Worm (Caenorhabditis elegans): ENCODE data around the gene R166.2.

R166.2 gene

ce11 chrII:10542654-10543456 lies 5.4 kb upstream of the R166.2 start (continued):
- TF ChIP-seq F10B5.3 (tag; optimal IDR thresholded peaks at IDR 0.05) = no peak
- TF ChIP-seq ZK546.5 (tag; optimal IDR thresholded peaks at IDR 0.05) = no peak
- TF ChIP-seq hlh-11 (tag; optimal IDR thresholded peaks at IDR 0.05) = no peak
- peak; percentile 51; the same call in 1 of the 2 replicates for TF ChIP-seq php-3 (GFP tag; IDR thresholded peaks at IDR 0.05)
- TF ChIP-seq skn-1 (tag; optimal IDR thresholded peaks at IDR 0.05) = no peak
- no peak for TF ChIP-seq daf-8 (GFP tag; IDR thresholded peaks at IDR 0.05)
- TF ChIP-seq spr-1 (tag; optimal IDR thresholded peaks at IDR 0.05) = no peak
- no peak for TF ChIP-seq lin-39 (tag; optimal IDR thresholded peaks at IDR 0.05)
- no peak for TF ChIP-seq nhr-237 (tag; optimal IDR thresholded peaks at IDR 0.05)
- TF ChIP-seq nhr-77 (tag; optimal IDR thresholded peaks at IDR 0.05) = no peak
- no peak for TF ChIP-seq ceh-28 (tag; optimal IDR thresholded peaks at IDR 0.05)
- TF ChIP-seq zip-11 (GFP tag; IDR thresholded peaks at IDR 0.05) = no peak; the same call in 1 of the 2 replicates
- TF ChIP-seq spr-3 (GFP tag; optimal IDR thresholded peaks at IDR 0.05) = peak; percentile 36
- no peak for TF ChIP-seq ceh-32 (tag; optimal IDR thresholded peaks at IDR 0.05; ENCODE audit: poor library complexity)
- TF ChIP-seq mxl-2 (GFP tag; conservative IDR thresholded peaks at IDR 0.05) = no peak
- TF ChIP-seq mdl-1 (tag; optimal IDR thresholded peaks at IDR 0.05) = peak in 1 of 2 experiments; percentile 7
- peak; percentile 2 for TF ChIP-seq dve-1 (tag; optimal IDR thresholded peaks at IDR 0.05; ENCODE audit: insufficient read depth)
- no peak for TF ChIP-seq jun-1 (tag; optimal IDR thresholded peaks at IDR 0.05)
- TF ChIP-seq dmd-8 (GFP tag; IDR thresholded peaks at IDR 0.05) = 0 out of 2 replicates have a peak, but pooled peaks have one; percentile 61
- peak; percentile 55; the same call in 1 of the 2 replicates for TF ChIP-seq ZK337.2 (GFP tag; IDR thresholded peaks at IDR 0.05)
- no peak for TF ChIP-seq ces-1 (GFP tag; optimal IDR thresholded peaks at IDR 0.05)
- TF ChIP-seq lir-3 (tag; optimal IDR thresholded peaks at IDR 0.05) = no peak
- TF ChIP-seq lim-7 (GFP tag; IDR thresholded peaks at IDR 0.05) = peak; percentile 62; the same call in 1 of the 2 replicates
- TF ChIP-seq ama-1 (optimal IDR thresholded peaks at IDR 0.05) = peak; percentile 90
- TF ChIP-seq unc-130 (GFP tag; optimal IDR thresholded peaks at IDR 0.05) = no peak
- peak; percentile 21 for TF ChIP-seq mes-2 (tag; optimal IDR thresholded peaks at IDR 0.05; ENCODE audit: poor library complexity, severe bottlenecking)
- TF ChIP-seq zag-1 (tag; optimal IDR thresholded peaks at IDR 0.05) = no peak
- no peak for TF ChIP-seq lin-13 (GFP tag; optimal IDR thresholded peaks at IDR 0.05)
- TF ChIP-seq hif-1 (tag; optimal IDR thresholded peaks at IDR 0.05) = no peak
- TF ChIP-seq Y105C5A.15 (GFP tag; IDR thresholded peaks at IDR 0.05) = peak; percentile 14; the same call in 1 of the 2 replicates
- TF ChIP-seq saeg-2 (GFP tag; IDR thresholded peaks at IDR 0.05) = peak; percentile 42; the same call in 1 of the 2 replicates
- TF ChIP-seq nhr-25 (tag; optimal IDR thresholded peaks at IDR 0.05; ENCODE audit: borderline replicate concordance, insufficient read depth) = peak; percentile 72
- no peak for TF ChIP-seq hlh-30 (tag; optimal IDR thresholded peaks at IDR 0.05; ENCODE audit: insufficient read depth)
- TF ChIP-seq ztf-11 (tag; optimal IDR thresholded peaks at IDR 0.05) = no peak
- TF ChIP-seq aly-2 (tag; optimal IDR thresholded peaks at IDR 0.05) = no peak
- TF ChIP-seq unc-39 (tag; optimal IDR thresholded peaks at IDR 0.05) = no peak
- no peak for TF ChIP-seq F37D6.2 (tag; optimal IDR thresholded peaks at IDR 0.05)
- peak; percentile 51 for TF ChIP-seq T26A8.4 (GFP tag; IDR thresholded peaks at IDR 0.05)
- no peak for TF ChIP-seq egl-27 (tag; optimal IDR thresholded peaks at IDR 0.05)
- TF ChIP-seq D1046.2 (GFP tag; IDR thresholded peaks at IDR 0.05) = peak; percentile 57; the same call in 1 of the 2 replicates
- peak; percentile 3 to 47; a peak in 2 of 4 replicates for TF ChIP-seq madf-5 (GFP tag; IDR thresholded peaks at IDR 0.05)
- no peak for TF ChIP-seq fkh-10 (GFP tag; optimal IDR thresholded peaks at IDR 0.05)
- TF ChIP-seq ceh-82 (tag; optimal IDR thresholded peaks at IDR 0.05) = no peak
- TF ChIP-seq nhr-28 (tag; optimal IDR thresholded peaks at IDR 0.05) = no peak
- TF ChIP-seq daf-12 (tag; optimal IDR thresholded peaks at IDR 0.05) = no peak
- TF ChIP-seq ztf-7 (tag; optimal IDR thresholded peaks at IDR 0.05) = no peak
- TF ChIP-seq pha-4 (GFP tag; IDR thresholded peaks at IDR 0.05) = no peak; the same call in none of the 2 replicates
- no peak for TF ChIP-seq pha-4 (tag; optimal IDR thresholded peaks at IDR 0.05)
- peak; percentile 42 for TF ChIP-seq lin-38 (GFP tag; IDR thresholded peaks at IDR 0.05)
- peak; percentile 7 for TF ChIP-seq nhr-48 (tag; optimal IDR thresholded peaks at IDR 0.05)
